Fruit fly (Drosophila melanogaster) whole organism, embryonic: ENCODE results near the gene Rbf.
A peak's percentile ranks its signal among the peaks of the same experiment; 100 is the strongest.

Experiments
- CG10979 ChIP-seq: fragments of 200-800 bp; sonication (Bioruptor generic); optimal IDR thresholded peaks from 2 replicates; lab custom pipeline; 2018; ENCODE audit warnings: missing biosample characterization, mild to moderate bottlenecking, missing genetic modification characterization, moderate library complexity
- CG11456 ChIP-seq: fragments of 200-800 bp; sonication (Bioruptor generic); IDR thresholded peaks from 3 replicates; pipeline ENCODE4 v1.3.6; 2022; ENCODE audit warnings: missing biosample characterization, missing genetic modification characterization
- CG1647 ChIP-seq: fragments of 200-800 bp; sonication (Bioruptor generic); optimal IDR thresholded peaks from 3 replicates; lab custom pipeline; 2016; ENCODE audit warnings: missing biosample characterization, missing genetic modification characterization
- CG16813 ChIP-seq: fragments of 200-800 bp; sonication (Bioruptor generic); IDR thresholded peaks from 3 replicates; pipeline ENCODE4 v1.3.6; 2022; ENCODE audit warnings: missing biosample characterization, missing genetic modification characterization; ENCODE audit not compliant: partially characterized antibody
- CG17186 ChIP-seq: fragments of 200-800 bp; sonication (Bioruptor generic); optimal IDR thresholded peaks from 3 replicates; lab custom pipeline; 2017; ENCODE audit warnings: missing biosample characterization, missing genetic modification reagents, missing genetic modification characterization
- CG17829 ChIP-seq: fragments of 200-800 bp; optimal IDR thresholded peaks from 2 replicates; lab custom pipeline; 2019; ENCODE audit warnings: missing biosample characterization, mild to moderate bottlenecking, missing genetic modification characterization, moderate library complexity
- CG18599 ChIP-seq: fragments of 200-800 bp; sonication (Bioruptor generic); optimal IDR thresholded peaks from 3 replicates; lab custom pipeline; 2017; ENCODE audit warnings: missing biosample characterization, missing genetic modification characterization, mild to moderate bottlenecking, moderate library complexity, missing genetic modification reagents
- CG18619 ChIP-seq: fragments of 200-800 bp; sonication (Bioruptor generic); optimal IDR thresholded peaks from 3 replicates; lab custom pipeline; 2017; ENCODE audit warnings: missing biosample characterization, mild to moderate bottlenecking, missing genetic modification characterization
- CG2889 ChIP-seq: fragments of 200-800 bp; sonication (Bioruptor generic); IDR thresholded peaks from 3 replicates; pipeline ENCODE4 v1.3.6; 2022; ENCODE audit warnings: missing biosample characterization, missing genetic modification characterization
- CG33213 ChIP-seq: fragments of 200-800 bp; sonication (Bioruptor generic); optimal IDR thresholded peaks from 3 replicates; lab custom pipeline; 2016; ENCODE audit warnings: missing biosample characterization, missing genetic modification characterization
- CG33557 ChIP-seq: fragments of 200-800 bp; sonication (Bioruptor generic); optimal IDR thresholded peaks from 2 replicates; lab custom pipeline; 2019; ENCODE audit warnings: missing biosample characterization, mild to moderate bottlenecking, missing genetic modification characterization, moderate library complexity
- CG43689 ChIP-seq: fragments of 200-800 bp; sonication (Bioruptor generic); IDR thresholded peaks from 2 replicates; pipeline ENCODE4 v1.3.6; 2022; ENCODE audit warnings: missing biosample characterization, missing genetic modification characterization
- CG4730 ChIP-seq: fragments of 200-800 bp; sonication (Bioruptor generic); IDR thresholded peaks from 2 replicates; pipeline ENCODE4 v1.3.6; 2022; ENCODE audit warnings: missing biosample characterization, missing genetic modification characterization
- CG6689 ChIP-seq: fragments of 200-800 bp; sonication (Bioruptor generic); IDR thresholded peaks from 2 replicates; pipeline ENCODE4 v1.3.6; 2022; ENCODE audit warnings: missing biosample characterization, missing genetic modification characterization
- CG6791 ChIP-seq: fragments of 200-800 bp; sonication (Bioruptor generic); IDR thresholded peaks from 3 replicates; pipeline ENCODE4 v1.3.6; 2022; ENCODE audit warnings: missing biosample characterization, missing genetic modification characterization; ENCODE audit not compliant: partially characterized antibody
- CG7839 ChIP-seq: fragments of 200-800 bp; sonication (Bioruptor generic); optimal IDR thresholded peaks from 3 replicates; lab custom pipeline; 2018; ENCODE audit warnings: missing biosample characterization, mild to moderate bottlenecking, missing genetic modification characterization, moderate library complexity
- CG9817 ChIP-seq: fragments of 200-800 bp; sonication (Bioruptor generic); optimal IDR thresholded peaks from 2 replicates; lab custom pipeline; 2018; ENCODE audit warnings: missing biosample characterization, mild to moderate bottlenecking, missing genetic modification characterization, moderate library complexity
- CrebB ChIP-seq: fragments of 200-800 bp; sonication (Bioruptor generic); optimal IDR thresholded peaks from 3 replicates; lab custom pipeline; 2018; ENCODE audit warnings: missing biosample characterization, mild to moderate bottlenecking, missing genetic modification characterization
- Dp ChIP-seq: fragments of 200-800 bp; sonication (Bioruptor generic); optimal IDR thresholded peaks from 2 replicates; lab custom pipeline; 2018; ENCODE audit warnings: missing biosample characterization, mild to moderate bottlenecking, missing genetic modification characterization, moderate library complexity
- GATAe ChIP-seq: fragments of 200-800 bp; sonication (Bioruptor generic); conservative IDR thresholded peaks from 2 replicates; pipeline ENCODE4 v1.3.6; 2022; ENCODE audit warnings: missing biosample characterization, missing genetic modification characterization
- Gug ChIP-seq: fragments of 200-800 bp; sonication (Bioruptor generic); IDR thresholded peaks from 4 replicates; pipeline ENCODE4 v1.3.6; 2022; ENCODE audit warnings: missing biosample characterization, missing genetic modification characterization
- Hr3 ChIP-seq: fragments of 200-800 bp; sonication (Bioruptor generic); optimal IDR thresholded peaks from 3 replicates; lab custom pipeline; 2016; ENCODE audit warnings: missing biosample characterization, missing genetic modification characterization
- Kr ChIP-seq: fragments of 200-800 bp; sonication (Bioruptor generic); optimal IDR thresholded peaks from 2 replicates; lab custom pipeline; 2017; ENCODE audit warnings: missing biosample characterization, mild to moderate bottlenecking, missing genetic modification characterization
- Lpt ChIP-seq: fragments of >200 bp; optimal IDR thresholded peaks from 2 replicates; lab custom pipeline; 2018; ENCODE audit warnings: missing biosample characterization, missing genetic modification characterization
- MBD-R2 ChIP-seq: fragments of 200-800 bp; sonication (Bioruptor generic); IDR thresholded peaks from 2 replicates; pipeline ENCODE4 v1.3.6; 2022; ENCODE audit warnings: missing biosample characterization, missing genetic modification characterization
- Myb ChIP-seq: fragments of 200-800 bp; sonication (Bioruptor generic); optimal IDR thresholded peaks from 2 replicates; lab custom pipeline; 2016; ENCODE audit warnings: missing biosample characterization, missing genetic modification characterization
- NC2α ChIP-seq: fragments of 200-800 bp; sonication (Bioruptor generic); optimal IDR thresholded peaks from 2 replicates; lab custom pipeline; 2016; ENCODE audit warnings: missing biosample characterization, missing genetic modification characterization
- Optix ChIP-seq: fragments of 200-800 bp; sonication (Bioruptor generic); IDR thresholded peaks from 3 replicates; pipeline ENCODE4 v1.3.6; 2022; ENCODE audit warnings: missing biosample characterization, missing genetic modification characterization
- Ptx1 ChIP-seq: fragments of 200-800 bp; sonication (Bioruptor generic); IDR thresholded peaks from 2 replicates; pipeline ENCODE4 v1.3.6; 2022; ENCODE audit warnings: missing biosample characterization, missing genetic modification characterization
- Spps ChIP-seq: fragments of 200-800 bp; sonication (Bioruptor generic); optimal IDR thresholded peaks from 2 replicates; lab custom pipeline; 2018; ENCODE audit warnings: missing biosample characterization, mild to moderate bottlenecking, missing genetic modification characterization
- Usf ChIP-seq: fragments of 200-800 bp; sonication (Bioruptor generic); optimal IDR thresholded peaks from 2 replicates; lab custom pipeline; 2017; ENCODE audit warnings: missing genotype, missing biosample characterization, missing genetic modification characterization
- abd-A ChIP-seq: fragments of 200-800 bp; sonication (Bioruptor generic); optimal IDR thresholded peaks from 3 replicates; lab custom pipeline; 2019; ENCODE audit warnings: missing biosample characterization, mild to moderate bottlenecking, missing genetic modification characterization, moderate library complexity
- caup ChIP-seq: fragments of 200-800 bp; sonication (Bioruptor generic); optimal IDR thresholded peaks from 3 replicates; lab custom pipeline; 2017; ENCODE audit warnings: missing biosample characterization, mild to moderate bottlenecking, missing genetic modification characterization, moderate library complexity; ENCODE audit not compliant: severe bottlenecking
- fd64A ChIP-seq: fragments of 200-800 bp; sonication (Bioruptor generic); optimal IDR thresholded peaks from 3 replicates; lab custom pipeline; 2018; ENCODE audit warnings: missing biosample characterization, mild to moderate bottlenecking, missing genetic modification characterization
- grau ChIP-seq: fragments of 200-800 bp; optimal IDR thresholded peaks from 3 replicates; lab custom pipeline; 2019; ENCODE audit warnings: missing biosample characterization, mild to moderate bottlenecking, missing genetic modification characterization, moderate library complexity
- grn ChIP-seq: fragments of 200-800 bp; sonication (Bioruptor generic); optimal IDR thresholded peaks from 3 replicates; lab custom pipeline; 2017; ENCODE audit warnings: missing biosample characterization, missing genetic modification characterization
- lilli ChIP-seq: fragments of 200-800 bp; sonication (Bioruptor generic); optimal IDR thresholded peaks from 3 replicates; lab custom pipeline; 2016; ENCODE audit warnings: missing biosample characterization, missing genetic modification characterization
- lola ChIP-seq, 3 experiments: fragments of >200 bp in 2 of 3; fragments of 200-800 bp in 1 of 3; sonication (Bioruptor generic) in 1 of 3; optimal IDR thresholded peaks; 2 replicates each; lab custom pipeline; 2017 to 2019; ENCODE audit warnings: missing biosample characterization in 3 of 3, missing genetic modification characterization in 3 of 3, mild to moderate bottlenecking in 1 of 3, moderate library complexity in 1 of 3
- maf-S ChIP-seq: fragments of 200-800 bp; sonication (Bioruptor generic); optimal IDR thresholded peaks from 2 replicates; lab custom pipeline; 2016; ENCODE audit warnings: missing biosample characterization, missing genetic modification characterization
- nom ChIP-seq: fragments of 200-800 bp; sonication (Bioruptor generic); optimal IDR thresholded peaks from 2 replicates; lab custom pipeline; 2017; ENCODE audit warnings: missing biosample characterization, missing genetic modification characterization, mild to moderate bottlenecking, moderate library complexity, missing genetic modification reagents
- pfk ChIP-seq: fragments of 200-800 bp; sonication (Bioruptor generic); optimal IDR thresholded peaks from 2 replicates; lab custom pipeline; 2018; ENCODE audit warnings: missing biosample characterization, mild to moderate bottlenecking, missing genetic modification characterization, moderate library complexity
- row ChIP-seq: fragments of 200-800 bp; sonication (Bioruptor generic); IDR thresholded peaks from 3 replicates; pipeline ENCODE4 v1.3.6; 2022; ENCODE audit warnings: missing biosample characterization, missing genetic modification characterization
- salm ChIP-seq: fragments of 200-800 bp; sonication (Bioruptor generic); optimal IDR thresholded peaks from 2 replicates; lab custom pipeline; 2018; ENCODE audit warnings: missing biosample characterization, mild to moderate bottlenecking, missing genetic modification characterization
- schlank ChIP-seq: fragments of 200-800 bp; sonication (Bioruptor generic); optimal IDR thresholded peaks from 2 replicates; lab custom pipeline; 2018; ENCODE audit warnings: missing biosample characterization, mild to moderate bottlenecking, missing genetic modification characterization
- sima ChIP-seq: fragments of 200-800 bp; sonication (Bioruptor generic); optimal IDR thresholded peaks from 2 replicates; lab custom pipeline; 2016; ENCODE audit warnings: missing biosample characterization, missing genetic modification characterization
- sisA ChIP-seq: fragments of 200-800 bp; sonication (Bioruptor generic); IDR thresholded peaks from 2 replicates; pipeline ENCODE4 v1.3.6; 2022; ENCODE audit warnings: missing biosample characterization, missing genetic modification characterization
- sr ChIP-seq: fragments of 200-800 bp; sonication (Bioruptor generic); IDR thresholded peaks from 3 replicates; pipeline ENCODE4 v1.3.6; 2022; ENCODE audit warnings: missing biosample characterization, missing genetic modification characterization
- twi ChIP-seq: fragments of 200-800 bp; optimal IDR thresholded peaks from 2 replicates; lab custom pipeline; 2019; ENCODE audit warnings: missing biosample characterization, mild to moderate bottlenecking, missing genetic modification characterization, moderate library complexity
- unpg ChIP-seq: fragments of 200-800 bp; sonication (Bioruptor generic); optimal IDR thresholded peaks from 3 replicates; lab custom pipeline; 2018; ENCODE audit warnings: missing biosample characterization, mild to moderate bottlenecking, missing genetic modification characterization, moderate library complexity
- wor ChIP-seq: fragments of 200-800 bp; sonication (Bioruptor generic); IDR thresholded peaks from 2 replicates; pipeline ENCODE4 v1.3.6; 2022; ENCODE audit warnings: missing biosample characterization, missing genetic modification characterization

Rbf gene

dm6 chrX:771431-772064 is 29.7 kb downstream of the Rbf start (continued):
- no peak for TF ChIP-seq nom (GFP tag; lab: Kevin White, UChicago)
- peak; percentile 56 for TF ChIP-seq CG7839 (tag; lab: Kevin White, UChicago)
- TF ChIP-seq sisA (GFP tag; lab: Robert Waterston, UW): peak; percentile 55
- peak; percentile 66 for TF ChIP-seq CG10979 (tag; lab: Kevin White, UChicago)
- peak; percentile 19 for TF ChIP-seq CG18599 (GFP tag; lab: Kevin White, UChicago)
- TF ChIP-seq Gug (GFP tag; lab: Robert Waterston, UW): 0 out of 4 replicates have a peak, but pooled peaks have one; percentile 2
- no peak for TF ChIP-seq CG33557 (GFP tag; lab: Kevin White, UChicago)
- TF ChIP-seq CG4730 (GFP tag; lab: Robert Waterston, UW): no peak
- no peak for TF ChIP-seq CG43689 (GFP tag; lab: Robert Waterston, UW)
- TF ChIP-seq Spps (tag; lab: Kevin White, UChicago): peak; percentile 15
- TF ChIP-seq sima (GFP tag; lab: Kevin White, UChicago): no peak
- peak; percentile 59 for TF ChIP-seq unpg (GFP tag; lab: Kevin White, UChicago)
- TF ChIP-seq salm (tag; lab: Kevin White, UChicago): no peak
- TF ChIP-seq Kr (GFP tag; lab: Kevin White, UChicago): peak; percentile 2
- peak; percentile 8 for TF ChIP-seq CG33213 (GFP tag; lab: Kevin White, UChicago)
- peak; percentile 54 for TF ChIP-seq row (GFP tag; lab: Robert Waterston, UW)
- TF ChIP-seq fd64A (GFP tag; lab: Kevin White, UChicago): no peak
- peak; percentile 12 for TF ChIP-seq Hr3 (GFP tag; lab: Kevin White, UChicago)
- TF ChIP-seq schlank (tag; lab: Kevin White, UChicago): no peak
- TF ChIP-seq CG6791: no peak
- TF ChIP-seq lola (GFP tag; optimal IDR thresholded peaks at IDR 0.05; lab: Kevin White, UChicago): peak in 1 of 3 experiments; percentile 51
- TF ChIP-seq Lpt (GFP tag; lab: Kevin White, UChicago): no peak
- no peak for TF ChIP-seq caup (GFP tag; lab: Kevin White, UChicago)
- TF ChIP-seq CG18619 (GFP tag; lab: Kevin White, UChicago): no peak
- no peak for TF ChIP-seq pfk (GFP tag; lab: Kevin White, UChicago)
- TF ChIP-seq CG6689 (GFP tag; lab: Robert Waterston, UW): 0 out of 2 replicates have a peak, but pooled peaks have one; percentile 8
- TF ChIP-seq NC2α: no peak
- no peak for TF ChIP-seq CrebB (tag; lab: Kevin White, UChicago)
- no peak for TF ChIP-seq CG17186 (GFP tag; lab: Kevin White, UChicago)
- TF ChIP-seq CG11456 (GFP tag; lab: Robert Waterston, UW): no peak
- no peak for TF ChIP-seq maf-S (GFP tag; lab: Kevin White, UChicago)
- TF ChIP-seq wor (GFP tag; lab: Robert Waterston, UW): no peak
- TF ChIP-seq Dp (GFP tag; lab: Kevin White, UChicago): no peak
- peak; percentile 1 for TF ChIP-seq CG17829 (tag; lab: Kevin White, UChicago)
- no peak for TF ChIP-seq Myb (GFP tag; lab: Kevin White, UChicago)
- TF ChIP-seq grau: peak; percentile 22
- no peak for TF ChIP-seq Optix
- no peak for TF ChIP-seq MBD-R2 (GFP tag; lab: Robert Waterston, UW)
- no peak for TF ChIP-seq Usf (GFP tag; lab: Kevin White, UChicago)
- TF ChIP-seq Ptx1 (GFP tag; lab: Robert Waterston, UW): 0 out of 2 replicates have a peak, but pooled peaks have one; percentile 41
- TF ChIP-seq GATAe (GFP tag; lab: Robert Waterston, UW): no peak
- no peak for TF ChIP-seq sr (GFP tag; lab: Robert Waterston, UW)
- no peak for TF ChIP-seq grn (GFP tag; lab: Kevin White, UChicago)
- no peak for TF ChIP-seq abd-A (tag; lab: Kevin White, UChicago)
- TF ChIP-seq lilli (GFP tag; lab: Kevin White, UChicago): peak; percentile 29
- TF ChIP-seq twi (tag; lab: Kevin White, UChicago): no peak
- no peak for TF ChIP-seq CG2889 (GFP tag; lab: Robert Waterston, UW)
- no peak for TF ChIP-seq CG16813 (GFP tag; lab: Robert Waterston, UW)
- TF ChIP-seq CG9817 (tag; lab: Kevin White, UChicago): no peak
- TF ChIP-seq CG1647: no peak
